Fruit fly (Drosophila melanogaster): ENCODE data around the gene CG9592.
A peak's percentile ranks its signal among the peaks of the same experiment; 100 is the strongest.

CG9592 gene

DNA sequence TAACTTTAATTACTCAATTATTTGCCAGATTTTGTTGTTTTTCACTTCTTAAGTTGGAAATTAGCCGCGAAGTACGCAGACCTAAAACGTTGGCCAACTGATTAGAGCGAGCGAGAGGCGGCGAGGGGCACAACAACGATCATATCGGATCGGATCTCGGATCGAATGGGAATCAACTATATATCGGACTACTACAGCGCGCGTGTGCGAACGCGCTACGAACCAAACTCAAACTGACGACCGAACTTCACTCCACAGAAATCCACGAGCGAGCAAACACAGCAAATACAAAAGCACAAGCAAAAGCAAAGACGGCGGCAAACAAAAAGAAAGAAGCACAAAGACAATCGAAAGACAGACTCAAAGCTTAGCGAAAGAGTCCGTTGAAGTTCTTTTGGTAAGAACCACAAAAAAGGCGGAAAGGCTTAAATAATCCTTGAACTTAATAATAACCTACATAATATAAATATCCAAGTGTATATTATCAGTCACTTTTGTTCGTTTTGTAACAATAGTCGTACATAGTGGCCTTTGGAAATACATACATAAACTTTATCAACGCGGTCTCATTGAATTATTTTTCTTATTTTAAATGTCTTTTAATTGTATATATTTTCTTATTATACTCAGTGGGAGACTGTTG, 18.5 kb downstream of the CG9592 start, which contains the start of the genes bbg and CG43246 (continued):
- TF ChIP-seq kni (GFP tag; optimal IDR thresholded peaks at IDR 0.05), result peak; percentile 19
- TF ChIP-seq btn (GFP tag; optimal IDR thresholded peaks at IDR 0.05), result no peak
- TF ChIP-seq org-1 (GFP tag; optimal IDR thresholded peaks at IDR 0.05), result no peak
- no peak for TF ChIP-seq fru (optimal IDR thresholded peaks at IDR 0.05)
- TF ChIP-seq CG8765 (GFP tag; IDR thresholded peaks at IDR 0.05), result no peak
- TF ChIP-seq CG10543 (GFP tag; optimal IDR thresholded peaks at IDR 0.05), result peak; percentile 20
- no peak for TF ChIP-seq CG5953 (GFP tag; IDR thresholded peaks at IDR 0.05)
- TF ChIP-seq pho (GFP tag; optimal IDR thresholded peaks at IDR 0.05), result no peak
- TF ChIP-seq Med (GFP tag), result peak; percentile 57
- no peak for TF ChIP-seq CG6765 (GFP tag; optimal IDR thresholded peaks at IDR 0.05)
- TF ChIP-seq CG8281 (tag; optimal IDR thresholded peaks at IDR 0.05), result no peak
- peak; percentile 100 for TF ChIP-seq CG13894 (tag; optimal IDR thresholded peaks at IDR 0.05)
- TF ChIP-seq CG9932 (GFP tag; IDR thresholded peaks at IDR 0.05), result no peak
- no peak for TF ChIP-seq tna (GFP tag; IDR thresholded peaks at IDR 0.05; ENCODE audit: partially characterized antibody)
- TF ChIP-seq zf30C (GFP tag; optimal IDR thresholded peaks at IDR 0.05), result no peak
- no peak for TF ChIP-seq Hand (GFP tag; optimal IDR thresholded peaks at IDR 0.05)
- no peak for TF ChIP-seq Sox100B (GFP tag; optimal IDR thresholded peaks at IDR 0.05)
- TF ChIP-seq CG8290 (GFP tag; optimal IDR thresholded peaks at IDR 0.05), result no peak
- peak in 1 of 2 experiments; percentile 25 for TF ChIP-seq CG8290 (tag; optimal IDR thresholded peaks at IDR 0.05)
- no peak for TF ChIP-seq Hey (tag; optimal IDR thresholded peaks at IDR 0.05)
- TF ChIP-seq ATbp (GFP tag; optimal IDR thresholded peaks at IDR 0.05), result peak; percentile 68
- no peak for TF ChIP-seq CG18619 (GFP tag; optimal IDR thresholded peaks at IDR 0.05)
- TF ChIP-seq Jarid2 (GFP tag; optimal IDR thresholded peaks at IDR 0.05), result peak; percentile 90
- TF ChIP-seq hkb (optimal IDR thresholded peaks at IDR 0.05), result no peak
- TF ChIP-seq hkb (GFP tag; IDR thresholded peaks at IDR 0.05), result peak; percentile 37; the same call in 1 of the 2 replicates
- TF ChIP-seq lab (GFP tag; optimal IDR thresholded peaks at IDR 0.05), result peak; percentile 11
- TF ChIP-seq CG14014 (GFP tag; IDR thresholded peaks at IDR 0.05), result no peak
- TF ChIP-seq NFAT (GFP tag; IDR thresholded peaks at IDR 0.05), result 0 out of 2 replicates have a peak, but pooled peaks have one; percentile 40
- no peak for TF ChIP-seq gem (tag; optimal IDR thresholded peaks at IDR 0.05)
- TF ChIP-seq z (GFP tag; IDR thresholded peaks at IDR 0.05), result peak; percentile 85
- TF ChIP-seq Hr78 (GFP tag; optimal IDR thresholded peaks at IDR 0.05), result no peak
- TF ChIP-seq CG12769 (tag; optimal IDR thresholded peaks at IDR 0.05), result peak; percentile 50
- TF ChIP-seq Vsx1 (GFP tag; optimal IDR thresholded peaks at IDR 0.05), result peak; percentile 39
- TF ChIP-seq lola (GFP tag; optimal IDR thresholded peaks at IDR 0.05), result no peak
- peak; percentile 18 for TF ChIP-seq Fer1 (GFP tag; optimal IDR thresholded peaks at IDR 0.05)
- TF ChIP-seq CG8388 (GFP tag; optimal IDR thresholded peaks at IDR 0.05), result no peak
- 0 out of 3 replicates have a peak, but pooled peaks have one; percentile 37 for TF ChIP-seq ci (GFP tag; IDR thresholded peaks at IDR 0.05)

DNA sequence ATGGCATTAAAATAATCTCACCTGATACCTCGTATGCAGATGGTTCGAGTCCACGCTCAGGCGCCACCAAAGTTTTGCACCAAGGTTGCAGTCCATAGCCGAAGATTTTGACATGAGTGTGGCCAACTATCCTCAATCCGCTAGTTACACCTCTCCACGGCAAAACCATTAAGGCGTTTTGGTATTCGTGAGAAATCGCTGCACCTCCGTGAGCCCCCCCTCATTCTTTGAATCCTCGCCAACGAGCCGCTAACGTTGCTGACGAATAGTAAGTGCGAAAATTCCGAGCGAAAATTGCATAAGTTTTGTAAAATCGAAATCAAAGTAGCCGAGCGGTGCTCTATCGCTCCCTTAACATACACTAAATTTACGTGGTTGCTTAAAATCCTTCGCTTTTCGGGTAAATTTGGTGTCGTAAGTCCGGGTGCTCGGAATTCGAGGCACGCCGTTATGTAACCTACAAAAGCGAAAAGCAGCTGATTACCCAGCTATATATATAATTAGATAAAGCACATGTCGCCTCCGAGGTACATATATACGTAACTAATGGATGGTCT, 19.9 kb downstream of the CG9592 start, which contains the start of gene Mpcp2:
Gene Mpcp2, plus strand, starts transcription at position 217 of the 557 bp plus-strand sequence.
- TF ChIP-seq Scr (GFP tag; IDR thresholded peaks at IDR 0.05; ENCODE audit: partially characterized antibody) (0 out of 2 replicates have a peak, but pooled peaks have one; percentile 25), ham (GFP tag; IDR thresholded peaks at IDR 0.05) (no peak), so (GFP tag; IDR thresholded peaks at IDR 0.05) (peak; percentile 26; the same call in 1 of the 3 replicates), bbx (GFP tag; IDR thresholded peaks at IDR 0.05; ENCODE audit: partially characterized antibody) (peak; percentile 71), vfl (GFP tag; optimal IDR thresholded peaks at IDR 0.05) (peak; percentile 2), Gsc (GFP tag; IDR thresholded peaks at IDR 0.05) (no peak), MBD-R2 (GFP tag; IDR thresholded peaks at IDR 0.05) (peak; percentile 32; the same call in 1 of the 2 replicates), Xrp1 (GFP tag; IDR thresholded peaks at IDR 0.05) (peak; percentile 38; the same call in 1 of the 2 replicates), HLH4C (GFP tag; IDR thresholded peaks at IDR 0.05; ENCODE audit: partially characterized antibody) (peak; percentile 18; the same call in 2 of the 3 replicates), Dbx (GFP tag; IDR thresholded peaks at IDR 0.05) (peak; percentile 54; the same call in 1 of the 3 replicates), prd (optimal IDR thresholded peaks at IDR 0.05) (no peak), prd (GFP tag; IDR thresholded peaks at IDR 0.05) (no peak), CG13624 (GFP tag; optimal IDR thresholded peaks at IDR 0.05) (peak; percentile 28), Nf-YC (tag; optimal IDR thresholded peaks at IDR 0.05) (peak; percentile 36)

All from whole organism, embryonic.